Worm (Caenorhabditis elegans): Measurements from ENCODE around the gene pdk-1.

pdk-1 gene

ce11 chrX:1322997-1323396 is 1.9 kb downstream of the pdk-1 start (continued):
- TF ChIP-seq duxl-1 (tag; optimal IDR thresholded peaks at IDR 0.05; ENCODE audit: poor library complexity) (peak; percentile 96), daf-19 (GFP tag; conservative IDR thresholded peaks at IDR 0.05) (0 out of 2 replicates have a peak, but pooled peaks have one; percentile 8), ztf-7 (tag; optimal IDR thresholded peaks at IDR 0.05) (peak; percentile 72), ZK337.2 (GFP tag; IDR thresholded peaks at IDR 0.05) (no peak), nhr-237 (tag; optimal IDR thresholded peaks at IDR 0.05) (no peak), zip-2 (tag; optimal IDR thresholded peaks at IDR 0.05) (peak; percentile 88), mxl-2 (GFP tag; conservative IDR thresholded peaks at IDR 0.05) (0 out of 2 replicates have a peak, but pooled peaks have one; percentile 24), nhr-42 (GFP tag; IDR thresholded peaks at IDR 0.05) (peak; percentile 87), egl-43 (GFP tag; IDR thresholded peaks at IDR 0.05) (peak; percentile 74), lir-3 (tag; optimal IDR thresholded peaks at IDR 0.05) (no peak), tag-97 (GFP tag; IDR thresholded peaks at IDR 0.05) (no peak), lsy-2 (tag; optimal IDR thresholded peaks at IDR 0.05) (peak; percentile 62 to 88), vab-7 (GFP tag; IDR thresholded peaks at IDR 0.05) (peak; percentile 52; the same call in 1 of the 2 replicates), mdl-1 (tag; optimal IDR thresholded peaks at IDR 0.05) (peak; percentile 76 to 90), nhr-28 (tag; optimal IDR thresholded peaks at IDR 0.05) (peak; percentile 59), nhr-11 (tag; optimal IDR thresholded peaks at IDR 0.05) (peak; percentile 67), zip-11 (GFP tag; IDR thresholded peaks at IDR 0.05) (no peak), hif-1 (tag; optimal IDR thresholded peaks at IDR 0.05) (peak in 1 of 2 experiments; percentile 49), daf-8 (GFP tag; IDR thresholded peaks at IDR 0.05) (no peak), dve-1 (tag; optimal IDR thresholded peaks at IDR 0.05; ENCODE audit: insufficient read depth) (peak; percentile 67), nhr-76 (tag; optimal IDR thresholded peaks at IDR 0.05) (no peak), ces-1 (GFP tag; optimal IDR thresholded peaks at IDR 0.05) (peak; percentile 59), unc-62 (GFP tag; optimal IDR thresholded peaks at IDR 0.05 in 1 of 2) (peak in 1 of 2 experiments; percentile 85), unc-62 (tag; optimal IDR thresholded peaks at IDR 0.05) (no peak), aha-1 (tag) (no peak), spr-3 (GFP tag; optimal IDR thresholded peaks at IDR 0.05) (peak; percentile 53), snpc-4 (tag; optimal IDR thresholded peaks at IDR 0.05) (no peak), php-3 (GFP tag; IDR thresholded peaks at IDR 0.05) (peak; percentile 46; the same call in 1 of the 2 replicates), lin-13 (GFP tag; optimal IDR thresholded peaks at IDR 0.05) (peak; percentile 80), ctbp-1 (GFP tag; IDR thresholded peaks at IDR 0.05) (peak; percentile 81), aly-2 (tag; optimal IDR thresholded peaks at IDR 0.05) (no peak), madf-9 (GFP tag; conservative IDR thresholded peaks at IDR 0.05) (peak; percentile 50; the same call in 1 of the 2 replicates), pha-4 (GFP tag; IDR thresholded peaks at IDR 0.05) (peak; percentile 62; the same call in 1 of the 2 replicates), pha-4 (tag; optimal IDR thresholded peaks at IDR 0.05) (no peak), hlh-11 (tag; optimal IDR thresholded peaks at IDR 0.05) (peak; percentile 76), fkh-10 (GFP tag; optimal IDR thresholded peaks at IDR 0.05) (peak; percentile 85), nhr-10 (tag; optimal IDR thresholded peaks at IDR 0.05) (peak; percentile 39), daf-16 (GFP tag; optimal IDR thresholded peaks at IDR 0.05) (peak in 1 of 2 experiments; percentile 14), daf-16 (tag; optimal IDR thresholded peaks at IDR 0.05) (peak; percentile 62), nhr-102 (tag; optimal IDR thresholded peaks at IDR 0.05) (peak; percentile 87), hlh-30 (tag; optimal IDR thresholded peaks at IDR 0.05; ENCODE audit: insufficient read depth) (peak; percentile 69), fos-1 (tag; optimal IDR thresholded peaks at IDR 0.05) (no peak), nhr-48 (tag; optimal IDR thresholded peaks at IDR 0.05) (peak; percentile 63), nhr-111 (GFP tag; optimal IDR thresholded peaks at IDR 0.05) (no peak), nhr-6 (tag; optimal IDR thresholded peaks at IDR 0.05) (peak; percentile 23), T26A8.4 (GFP tag; IDR thresholded peaks at IDR 0.05) (peak; percentile 90), tra-1 (GFP tag; IDR thresholded peaks at IDR 0.05) (no peak), dmd-9 (GFP tag; IDR thresholded peaks at IDR 0.05) (0 out of 2 replicates have a peak, but pooled peaks have one; percentile 46), dpl-1 (GFP tag; optimal IDR thresholded peaks at IDR 0.05) (peak; percentile 33), dmd-6 (GFP tag; IDR thresholded peaks at IDR 0.05) (peak; percentile 69), nhr-25 (tag; optimal IDR thresholded peaks at IDR 0.05; ENCODE audit: borderline replicate concordance, insufficient read depth) (peak; percentile 58), unc-39 (tag; optimal IDR thresholded peaks at IDR 0.05) (no peak)

Measured in whole organism, L4 larva.